Worm (Caenorhabditis elegans) whole organism, early embryonic: ENCODE data around the gene C02F5.13.

ENCODE experiments used
- aly-1 ChIP-seq: sonication (generic microtip); optimal IDR thresholded peaks from 2 replicates; lab custom pipeline; 2016; ENCODE audit warnings: missing genetic modification characterization, missing compliant biosample characterization
- flt-1 ChIP-seq: fragments of 200-800 bp; sonication (Bioruptor generic); IDR thresholded peaks from 2 replicates; pipeline ENCODE4 v1.3.6; 2022; ENCODE audit warnings: missing genetic modification characterization, missing compliant biosample characterization
- pes-1 ChIP-seq: fragments of 200-800 bp; sonication (Bioruptor generic); IDR thresholded peaks from 2 replicates; pipeline ENCODE4 v1.3.6; 2022; ENCODE audit warnings: missing genetic modification reagents, missing genetic modification characterization, missing compliant biosample characterization

DNA sequence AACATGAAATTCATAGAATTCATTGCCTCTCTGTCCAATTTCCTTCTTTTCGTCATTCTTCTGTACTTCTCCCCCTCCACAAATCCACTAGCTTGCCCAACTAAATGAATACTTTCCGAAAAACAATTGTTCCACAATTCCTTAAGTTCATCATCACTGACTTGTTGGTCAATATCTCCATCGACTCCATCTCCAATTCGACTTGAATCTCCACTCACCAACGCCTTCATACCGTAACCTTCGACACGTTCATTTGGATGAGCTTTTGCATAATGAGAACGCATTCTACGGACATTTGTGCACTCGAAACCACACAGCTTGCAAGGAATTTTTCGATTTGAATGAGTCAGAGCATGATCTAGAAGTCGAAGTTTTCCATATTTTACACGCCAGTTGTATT is 6.2 kb upstream of the C02F5.13 start:
- TF ChIP-seq flt-1 (GFP tag; lab: Robert Waterston, UW) (no peak), aly-1 (tag; lab: Kevin White, UChicago) (no peak), pes-1 (no peak)
